Fruit fly (Drosophila melanogaster) whole organism: ENCODE results near the gene CG13364.

Source experiments
- CG8478 ChIP-seq: fragments of >200 bp; optimal IDR thresholded peaks from 2 replicates; lab custom pipeline; 2018; ENCODE audit warnings: inconsistent platforms
- Dll ChIP-seq: fragments of >200 bp; optimal IDR thresholded peaks from 2 replicates; lab custom pipeline; 2017
- EcR ChIP-seq, 2 experiments: fragments of >200 bp; optimal IDR thresholded peaks; 2 replicates each; lab custom pipeline; 2017; ENCODE audit warnings: missing biosample characterization in 2 of 2, missing genetic modification characterization in 2 of 2, missing genetic modification reagents in 2 of 2
- pan ChIP-seq: fragments of >200 bp; optimal IDR thresholded peaks from 2 replicates; lab custom pipeline; 2017
- psq ChIP-seq: fragments of >200 bp; optimal IDR thresholded peaks from 2 replicates; lab custom pipeline; 2017
- usp ChIP-seq: fragments of >200 bp; optimal IDR thresholded peaks from 2 replicates; lab custom pipeline; 2017; ENCODE audit warnings: missing biosample characterization, missing genetic modification characterization, mixed read lengths

CG13364 gene

dm6 chrX:635495-636142, 10.6 kb upstream of the CG13364 start, which contains the start of gene Dredd:
Gene Dredd, minus strand, starts transcription at chrX:635545.
- no peak for TF ChIP-seq Dll (lab: Kevin White, UChicago)
- no peak for TF ChIP-seq CG8478 (lab: Kevin White, UChicago)
- TF ChIP-seq pan (lab: Kevin White, UChicago) = no peak
- TF ChIP-seq psq (lab: Kevin White, UChicago) = no peak
- TF ChIP-seq EcR (GFP tag; optimal IDR thresholded peaks at IDR 0.05; lab: Kevin White, UChicago) = no peak
- no peak for TF ChIP-seq usp (GFP tag; lab: Kevin White, UChicago)

- TF ChIP-seq usp (GFP tag; lab: Kevin White, UChicago) (no peak), EcR (GFP tag; optimal IDR thresholded peaks at IDR 0.05; lab: Kevin White, UChicago) (no peak), psq (lab: Kevin White, UChicago) (no peak), pan (lab: Kevin White, UChicago) (no peak), CG8478 (lab: Kevin White, UChicago) (no peak), Dll (lab: Kevin White, UChicago) (no peak)
Measured at dm6 chrX:629239-629821, 4.3 kb upstream of the CG13364 start, which contains the start of the genes RpL36 and Mybbp1A. Gene RpL36, minus strand, starts transcription at chrX:629483. Gene Mybbp1A, plus strand, starts transcription at chrX:629773.

dm6 chrX:623357-623756, 1.6 kb downstream of the CG13364 start, which contains the start of gene CG13369:
Gene CG13369, plus strand, starts transcription at chrX:623468.
- TF ChIP-seq EcR (GFP tag; optimal IDR thresholded peaks at IDR 0.05; lab: Kevin White, UChicago) (no peak), CG8478 (lab: Kevin White, UChicago) (no peak), usp (GFP tag; lab: Kevin White, UChicago) (no peak), pan (lab: Kevin White, UChicago) (no peak)

- TF ChIP-seq psq (lab: Kevin White, UChicago) = no peak
Measured at dm6 chrX:621132-621555, 3.9 kb downstream of the CG13364 start, which contains the start of the genes CG13365 and Vsp37A. Gene CG13365, minus strand, starts transcription at chrX:621215. Gene Vsp37A, plus strand, starts transcription at chrX:621530.

- TF ChIP-seq usp (GFP tag; lab: Kevin White, UChicago) (no peak), CG8478 (lab: Kevin White, UChicago) (no peak), Dll (lab: Kevin White, UChicago) (no peak), EcR (GFP tag; optimal IDR thresholded peaks at IDR 0.05; lab: Kevin White, UChicago) (no peak), pan (lab: Kevin White, UChicago) (no peak), psq (lab: Kevin White, UChicago) (no peak)
Measured at dm6 chrX:620102-620430, 4.9 kb downstream of the CG13364 start, which contains the start of gene spdi. Gene spdi, minus strand, starts transcription at chrX:620195.

- TF ChIP-seq EcR (GFP tag; optimal IDR thresholded peaks at IDR 0.05; lab: Kevin White, UChicago) = peak in 1 of 2 experiments; percentile 59
- no peak for TF ChIP-seq usp (GFP tag; lab: Kevin White, UChicago)
- no peak for TF ChIP-seq CG8478 (lab: Kevin White, UChicago)
- no peak for TF ChIP-seq Dll (lab: Kevin White, UChicago)
- no peak for TF ChIP-seq pan (lab: Kevin White, UChicago)
- TF ChIP-seq psq (lab: Kevin White, UChicago) = no peak
Measured at dm6 chrX:619220-620101, 5.5 kb downstream of the CG13364 start.

- TF ChIP-seq EcR (GFP tag; optimal IDR thresholded peaks at IDR 0.05; lab: Kevin White, UChicago) (no peak), psq (lab: Kevin White, UChicago) (no peak), Dll (lab: Kevin White, UChicago) (no peak), pan (lab: Kevin White, UChicago) (no peak), usp (GFP tag; lab: Kevin White, UChicago) (no peak)
Measured at dm6 chrX:618583-618982, 6.4 kb downstream of the CG13364 start.

dm6 chrX:617477-617795, 7.6 kb downstream of the CG13364 start:
- no peak for TF ChIP-seq CG8478 (lab: Kevin White, UChicago)
- TF ChIP-seq usp (GFP tag; lab: Kevin White, UChicago) = no peak
- TF ChIP-seq psq (lab: Kevin White, UChicago) = no peak
- TF ChIP-seq Dll (lab: Kevin White, UChicago) = no peak
- no peak for TF ChIP-seq pan (lab: Kevin White, UChicago)
- TF ChIP-seq EcR (GFP tag; optimal IDR thresholded peaks at IDR 0.05; lab: Kevin White, UChicago) = no peak

dm6 chrX:616761-617476, 8.1 kb downstream of the CG13364 start:
- TF ChIP-seq EcR (GFP tag; optimal IDR thresholded peaks at IDR 0.05; lab: Kevin White, UChicago) (no peak), usp (GFP tag; lab: Kevin White, UChicago) (no peak), CG8478 (lab: Kevin White, UChicago) (no peak), pan (lab: Kevin White, UChicago) (no peak), psq (lab: Kevin White, UChicago) (no peak), Dll (lab: Kevin White, UChicago) (no peak)

- no peak for TF ChIP-seq EcR (GFP tag; optimal IDR thresholded peaks at IDR 0.05; lab: Kevin White, UChicago)
- TF ChIP-seq pan (lab: Kevin White, UChicago) = no peak
- TF ChIP-seq psq (lab: Kevin White, UChicago) = no peak
- TF ChIP-seq Dll (lab: Kevin White, UChicago) = no peak
- no peak for TF ChIP-seq CG8478 (lab: Kevin White, UChicago)
- no peak for TF ChIP-seq usp (GFP tag; lab: Kevin White, UChicago)
Measured at dm6 chrX:610048-610447, 15.0 kb downstream of the CG13364 start.
